Worm (Caenorhabditis elegans) whole organism, L4 larva: ENCODE measurements around the gene F58B4.2.

Experiments
- ama-1 ChIP-seq: fragments of 150-350 bp; optimal IDR thresholded peaks from 2 replicates; lab custom pipeline; 2014; ENCODE audit warnings: inconsistent platforms, mixed read lengths
- ceh-62 ChIP-seq: sonication (generic microtip); optimal IDR thresholded peaks from 2 replicates; lab custom pipeline; 2017; ENCODE audit warnings: missing biosample characterization, missing genetic modification characterization
- daf-16 ChIP-seq, 3 experiments: sonication (generic microtip); optimal IDR thresholded peaks; 2 replicates each; lab custom pipeline; 2016 to 2017; ENCODE audit warnings: missing genetic modification characterization in 3 of 3, missing genetic modification reagents in 3 of 3, mild to moderate bottlenecking in 2 of 3, missing compliant biosample characterization in 2 of 3, missing biosample characterization in 1 of 3, moderate library complexity in 1 of 3
- daf-8 ChIP-seq: fragments of 200-800 bp; sonication (Bioruptor generic); IDR thresholded peaks from 2 replicates; pipeline ENCODE4 v1.3.6; 2022; ENCODE audit warnings: missing genetic modification characterization, missing compliant biosample characterization
- fkh-10 ChIP-seq: fragments of 150-350 bp; optimal IDR thresholded peaks from 2 replicates; lab custom pipeline; 2014; ENCODE audit warnings: missing biosample characterization, missing genetic modification reagents, missing genetic modification characterization
- hmg-1.1 ChIP-seq: fragments of 200-800 bp; sonication (Bioruptor generic); IDR thresholded peaks from 2 replicates; pipeline ENCODE4 v1.3.6; 2022; ENCODE audit warnings: missing genetic modification reagents, missing genetic modification characterization, missing compliant biosample characterization
- mep-1 ChIP-seq: fragments of 150-350 bp; sonication (generic microtip); optimal IDR thresholded peaks from 3 replicates; lab custom pipeline; 2014; ENCODE audit warnings: missing biosample characterization, missing genetic modification characterization
- nhr-10 ChIP-seq: fragments of 150-350 bp; optimal IDR thresholded peaks from 2 replicates; lab custom pipeline; 2014; ENCODE audit warnings: missing biosample characterization, missing genetic modification characterization
- spr-1 ChIP-seq: sonication (generic microtip); optimal IDR thresholded peaks from 2 replicates; lab custom pipeline; 2016; ENCODE audit warnings: mild to moderate bottlenecking, missing genetic modification characterization, missing compliant biosample characterization
- unc-130 ChIP-seq: sonication (generic microtip); optimal IDR thresholded peaks from 2 replicates; lab custom pipeline; 2016; ENCODE audit warnings: missing genetic modification reagents, missing genetic modification characterization, missing compliant biosample characterization
- unc-62 ChIP-seq, 3 experiments: fragments of 150-350 bp in 1 of 3; sonication (generic microtip); optimal IDR thresholded peaks in 2 of 3; peaks in 1 of 3; 1 replicate in 1 of 3; 2 replicates in 2 of 3; lab custom pipeline; 2014 to 2017; ENCODE audit warnings: missing biosample characterization in 3 of 3, missing genetic modification characterization in 3 of 3, missing genetic modification reagents in 3 of 3, missing genotype in 1 of 3
- vab-7 ChIP-seq: fragments of 200-800 bp; sonication (Bioruptor generic); IDR thresholded peaks from 2 replicates; pipeline ENCODE4 v1.3.6; 2022; ENCODE audit warnings: missing genetic modification reagents, missing genetic modification characterization, missing compliant biosample characterization
- zip-11 ChIP-seq: fragments of 200-800 bp; sonication (Bioruptor generic); IDR thresholded peaks from 2 replicates; pipeline ENCODE4 v1.3.6; 2022; ENCODE audit warnings: missing genetic modification characterization, missing compliant biosample characterization

DNA sequence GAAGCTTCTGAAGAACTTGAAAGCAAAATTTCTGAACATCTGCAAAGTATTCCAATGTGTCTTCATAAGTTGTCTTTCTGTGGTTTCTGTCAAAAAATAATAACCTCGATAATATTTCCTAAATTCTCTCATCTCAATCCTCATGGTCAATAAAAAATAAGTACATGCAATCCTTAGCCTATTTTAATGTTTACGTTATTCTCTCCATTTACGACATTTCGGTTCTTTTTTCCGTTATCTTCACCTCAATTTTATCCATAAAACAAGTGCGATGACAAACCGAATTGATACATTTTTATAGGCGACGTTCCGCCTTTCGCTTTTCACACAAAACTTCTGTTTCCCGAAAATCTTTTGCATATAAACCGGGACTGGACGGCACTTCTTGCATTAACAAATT is 31.2 kb upstream of the F58B4.2 start, which contains the start of gene col-153:
- TF ChIP-seq nhr-10 (tag; lab: Kevin White, UChicago) = no peak
- TF ChIP-seq ama-1 = no peak
- no peak for TF ChIP-seq daf-16 (GFP tag; optimal IDR thresholded peaks at IDR 0.05; lab: Kevin White, UChicago)
- no peak for TF ChIP-seq daf-16 (tag; optimal IDR thresholded peaks at IDR 0.05; lab: Kevin White, UChicago)
- TF ChIP-seq unc-62 (GFP tag; optimal IDR thresholded peaks at IDR 0.05 in 1 of 2; lab: Kevin White, UChicago) = no peak
- no peak for TF ChIP-seq unc-62 (tag; optimal IDR thresholded peaks at IDR 0.05; lab: Kevin White, UChicago)
- no peak for TF ChIP-seq ceh-62 (tag; lab: Kevin White, UChicago)
- TF ChIP-seq unc-130 (GFP tag; lab: Kevin White, UChicago) = no peak
- no peak for TF ChIP-seq daf-8 (GFP tag; lab: Robert Waterston, UW)
- TF ChIP-seq vab-7 (GFP tag; lab: Robert Waterston, UW) = no peak
- TF ChIP-seq fkh-10 (GFP tag; lab: Kevin White, UChicago) = no peak
- no peak for TF ChIP-seq mep-1 (tag; lab: Kevin White, UChicago)
- TF ChIP-seq spr-1 = no peak
- TF ChIP-seq hmg-1.1 (GFP tag; lab: Robert Waterston, UW) = no peak
- no peak for TF ChIP-seq zip-11 (GFP tag; lab: Robert Waterston, UW)
